Worm (Caenorhabditis elegans) whole organism, late embryonic: ENCODE measurements around the gene F37H8.6.

Source experiments
- ceh-24 ChIP-seq: sonication (generic microtip); optimal IDR thresholded peaks from 2 replicates; lab custom pipeline; 2016; ENCODE audit warnings: mild to moderate bottlenecking, missing genetic modification characterization, missing compliant biosample characterization
- ceh-9 ChIP-seq: sonication (generic microtip); optimal IDR thresholded peaks from 2 replicates; lab custom pipeline; 2016; ENCODE audit warnings: mild to moderate bottlenecking, missing genetic modification characterization, inconsistent platforms, missing compliant biosample characterization
- nhr-11 ChIP-seq: fragments of 150-350 bp; optimal IDR thresholded peaks from 2 replicates; lab custom pipeline; 2014; ENCODE audit warnings: missing biosample characterization, missing genetic modification characterization
- sox-2 ChIP-seq: fragments of 200-800 bp; sonication (Bioruptor generic); IDR thresholded peaks from 2 replicates; pipeline ENCODE4 v1.3.6; 2022; ENCODE audit warnings: missing genetic modification reagents, missing genetic modification characterization, missing compliant biosample characterization

- no peak for TF ChIP-seq ceh-24
- TF ChIP-seq nhr-11 (tag; lab: Kevin White, UChicago), result no peak
- TF ChIP-seq ceh-9 (tag; lab: Kevin White, UChicago), result no peak
- no peak for TF ChIP-seq sox-2 (GFP tag; lab: Robert Waterston, UW)
These were observed 27.2 kb downstream of the F37H8.6 start for ce11 chrII:11149866-11150685.
